Worm (Caenorhabditis elegans): ENCODE measurements around the gene M02G9.4.

DNA sequence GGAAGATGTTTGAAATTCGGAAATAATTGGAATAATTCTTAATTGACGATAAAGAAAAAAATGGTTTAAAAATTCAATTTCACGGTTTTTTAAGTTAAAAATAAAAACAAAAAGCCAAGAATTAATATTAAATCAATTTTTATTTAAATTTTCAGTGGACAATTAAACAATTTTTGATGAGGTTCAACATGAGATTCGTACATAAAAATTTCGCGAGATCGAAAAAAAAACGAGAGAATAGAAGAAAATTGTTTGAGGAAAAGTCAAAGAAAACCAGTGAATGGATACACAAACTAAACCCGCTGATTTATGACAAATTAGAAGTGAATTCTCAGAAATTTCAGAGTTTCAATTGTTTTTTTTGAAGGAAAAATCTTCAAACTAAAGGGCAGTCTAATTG lies 47.1 kb upstream of the M02G9.4 start, which contains the start of gene F54B3.2:
- no peak for TF ChIP-seq unc-62 (GFP tag; optimal IDR thresholded peaks at IDR 0.05)
- no peak for TF ChIP-seq bed-1 (GFP tag; IDR thresholded peaks at IDR 0.05)
- no peak for TF ChIP-seq ztf-22 (GFP tag; optimal IDR thresholded peaks at IDR 0.05)
- TF ChIP-seq him-1 (tag; optimal IDR thresholded peaks at IDR 0.05): no peak
- no peak for TF ChIP-seq snpc-4 (GFP tag; optimal IDR thresholded peaks at IDR 0.05)
- no peak for TF ChIP-seq snpc-4 (tag; optimal IDR thresholded peaks at IDR 0.05)

Data from whole organism, young adult.